Worm (Caenorhabditis elegans) whole organism, L1 larva: Measurements from ENCODE around the gene C10C6.13.

Experiments used
- aha-1 ChIP-seq: fragments of 150-350 bp; optimal IDR thresholded peaks from 2 replicates; lab custom pipeline; 2014; ENCODE audit warnings: missing biosample characterization, missing genetic modification characterization
- dpl-1 ChIP-seq, 3 experiments: fragments of 150-350 bp in 2 of 3; sonication (generic microtip) in 1 of 3; optimal IDR thresholded peaks; 2 replicates each; lab custom pipeline; 2014 to 2017; ENCODE audit warnings: missing biosample characterization in 3 of 3, missing genetic modification characterization in 3 of 3, missing genetic modification reagents in 3 of 3
- fkh-8 ChIP-seq: sonication (generic microtip); optimal IDR thresholded peaks from 2 replicates; lab custom pipeline; 2016; ENCODE audit warnings: mild to moderate bottlenecking, missing genetic modification characterization, missing compliant biosample characterization
- fos-1 ChIP-seq: fragments of 150-350 bp; optimal IDR thresholded peaks from 2 replicates; lab custom pipeline; 2014; ENCODE audit warnings: missing biosample characterization, missing genetic modification characterization
- lin-13 ChIP-seq: fragments of 150-350 bp; optimal IDR thresholded peaks from 2 replicates; lab custom pipeline; 2014; ENCODE audit warnings: missing biosample characterization, missing genetic modification reagents, missing genetic modification characterization
- lin-35 ChIP-seq, 2 experiments: fragments of 150-350 bp; optimal IDR thresholded peaks; 2 replicates each; lab custom pipeline; 2014; ENCODE audit warnings: missing biosample characterization in 2 of 2, missing genetic modification characterization in 2 of 2, missing genetic modification reagents in 2 of 2
- mep-1 ChIP-seq: fragments of 150-350 bp; optimal IDR thresholded peaks from 2 replicates; lab custom pipeline; 2014; ENCODE audit warnings: missing biosample characterization, missing genetic modification characterization
- nhr-11 ChIP-seq: fragments of 150-350 bp; optimal IDR thresholded peaks from 2 replicates; lab custom pipeline; 2014; ENCODE audit warnings: missing biosample characterization, missing genetic modification characterization
- pag-3 ChIP-seq: sonication (generic microtip); optimal IDR thresholded peaks from 2 replicates; lab custom pipeline; 2017; ENCODE audit warnings: missing genetic modification characterization, mild to moderate bottlenecking, missing compliant biosample characterization, antibody characterized with exemption, borderline replicate concordance; ENCODE audit not compliant: insufficient read depth
- unc-130 ChIP-seq: fragments of 150-350 bp; optimal IDR thresholded peaks from 2 replicates; lab custom pipeline; 2017; ENCODE audit warnings: missing biosample characterization, missing genetic modification characterization, inconsistent platforms
- unc-30 ChIP-seq: sonication (generic microtip); optimal IDR thresholded peaks from 2 replicates; lab custom pipeline; 2017; ENCODE audit warnings: missing biosample characterization, missing genetic modification characterization
- xbp-1 ChIP-seq: sonication (generic microtip); optimal IDR thresholded peaks from 2 replicates; lab custom pipeline; 2016; ENCODE audit warnings: missing genetic modification characterization, missing compliant biosample characterization
- ztf-11 ChIP-seq, 2 experiments: sonication (generic microtip); optimal IDR thresholded peaks; 2 replicates each; lab custom pipeline; 2016 to 2017; ENCODE audit warnings: missing genetic modification characterization in 2 of 2, missing biosample characterization in 1 of 2, missing compliant biosample characterization in 1 of 2

ce11 chrIV:11421696-11422095 is 47.9 kb downstream of the C10C6.13 start, which contains the start of gene F22B3.7:
- TF ChIP-seq lin-13 (no peak), lin-35 (GFP tag; optimal IDR thresholded peaks at IDR 0.05; lab: Kevin White, UChicago) (no peak), nhr-11 (tag; lab: Kevin White, UChicago) (no peak), unc-30 (tag; lab: Kevin White, UChicago) (no peak), fkh-8 (no peak), fos-1 (no peak), xbp-1 (no peak), ztf-11 (tag; optimal IDR thresholded peaks at IDR 0.05; lab: Kevin White, UChicago) (no peak), unc-130 (no peak), mep-1 (no peak), dpl-1 (GFP tag; optimal IDR thresholded peaks at IDR 0.05; lab: Kevin White, UChicago) (no peak), aha-1 (tag; lab: Kevin White, UChicago) (no peak), pag-3 (tag; lab: Kevin White, UChicago) (no peak)
